Worm (Caenorhabditis elegans) whole organism, late embryonic: ENCODE results near the gene hlh-14.

Source experiments
- K02D7.2 ChIP-seq: sonication (generic microtip); optimal IDR thresholded peaks from 2 replicates; lab custom pipeline; 2017; ENCODE audit warnings: mild to moderate bottlenecking, missing genetic modification characterization, missing compliant biosample characterization
- ahr-1 ChIP-seq: sonication (generic microtip); optimal IDR thresholded peaks from 2 replicates; lab custom pipeline; 2016; ENCODE audit warnings: missing genetic modification characterization, missing compliant biosample characterization
- ama-1 ChIP-seq: fragments of 150-350 bp; optimal IDR thresholded peaks from 2 replicates; lab custom pipeline; 2014
- ceh-31 ChIP-seq: sonication (generic microtip); optimal IDR thresholded peaks from 2 replicates; lab custom pipeline; 2016; ENCODE audit warnings: missing genetic modification characterization, missing compliant biosample characterization
- dve-1 ChIP-seq: sonication (generic microtip); optimal IDR thresholded peaks from 2 replicates; lab custom pipeline; 2017; ENCODE audit warnings: antibody characterized with exemption, mild to moderate bottlenecking, missing genetic modification characterization, missing compliant biosample characterization
- elt-2 ChIP-seq: sonication (generic microtip); optimal IDR thresholded peaks from 2 replicates; lab custom pipeline; 2016; ENCODE audit warnings: missing genetic modification reagents, missing genetic modification characterization, missing compliant biosample characterization
- fkh-10 ChIP-seq: fragments of 150-350 bp; optimal IDR thresholded peaks from 2 replicates; lab custom pipeline; 2014; ENCODE audit warnings: missing biosample characterization, missing genetic modification reagents, missing genetic modification characterization
- hlh-30 ChIP-seq: sonication (generic microtip); optimal IDR thresholded peaks from 2 replicates; lab custom pipeline; 2017; ENCODE audit warnings: antibody characterized with exemption, missing genetic modification characterization, missing compliant biosample characterization; ENCODE audit not compliant: insufficient read depth
- nhr-11 ChIP-seq: fragments of 150-350 bp; optimal IDR thresholded peaks from 2 replicates; lab custom pipeline; 2014; ENCODE audit warnings: missing biosample characterization, missing genetic modification characterization
- pax-1 ChIP-seq: fragments of 150-350 bp; optimal IDR thresholded peaks from 2 replicates; lab custom pipeline; 2014; ENCODE audit warnings: missing biosample characterization, missing genetic modification characterization
- tbx-2 ChIP-seq: sonication (generic microtip); optimal IDR thresholded peaks from 2 replicates; lab custom pipeline; 2016; ENCODE audit warnings: missing genetic modification characterization, missing compliant biosample characterization
- ztf-16 ChIP-seq: sonication (generic microtip); optimal IDR thresholded peaks from 2 replicates; lab custom pipeline; 2017; ENCODE audit warnings: missing genetic modification characterization, missing compliant biosample characterization

- no peak for TF ChIP-seq fkh-10 (GFP tag; lab: Kevin White, UChicago)
- TF ChIP-seq ceh-31 (tag; lab: Kevin White, UChicago) = no peak
- no peak for TF ChIP-seq tbx-2 (tag; lab: Kevin White, UChicago)
- no peak for TF ChIP-seq hlh-30 (tag; lab: Kevin White, UChicago)
- TF ChIP-seq ztf-16 (tag; lab: Kevin White, UChicago) = no peak
- no peak for TF ChIP-seq ahr-1 (tag; lab: Kevin White, UChicago)
- TF ChIP-seq ama-1 (lab: Kevin White, UChicago) = no peak
- no peak for TF ChIP-seq dve-1
- no peak for TF ChIP-seq nhr-11 (tag; lab: Kevin White, UChicago)
- no peak for TF ChIP-seq pax-1 (tag; lab: Kevin White, UChicago)
- TF ChIP-seq K02D7.2 (tag; lab: Kevin White, UChicago) = no peak
- no peak for TF ChIP-seq elt-2 (tag; lab: Kevin White, UChicago)
Measured at ce11 chrII:5704479-5704878, 34.2 kb downstream of the hlh-14 start.
